Comparison of ENCODE assay signal across 5 worm cellular contexts in the genomic region with DNA sequence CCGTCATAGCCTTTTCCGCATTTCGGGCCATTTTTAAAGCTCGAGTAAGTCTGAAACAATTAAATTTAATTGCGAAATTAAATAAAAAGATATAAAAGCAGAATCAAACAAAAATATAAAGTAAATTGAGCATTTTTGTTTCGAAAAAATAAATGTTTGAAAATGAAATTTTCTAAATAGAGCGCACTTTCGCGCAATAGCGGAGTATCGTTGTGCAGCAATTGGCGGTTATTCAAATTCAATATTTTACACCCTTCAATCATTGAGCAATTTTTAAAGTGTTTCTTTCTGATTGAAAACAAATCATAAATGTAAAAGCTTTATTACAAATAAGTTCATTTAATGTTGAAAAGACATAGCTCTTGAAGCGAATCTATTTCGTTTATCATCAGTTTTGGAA.
TF ChIP-seq lines count a peak whose summit lies in the region.

A gene (minus strand): TSS at position 50 of the 400 bp plus-strand sequence.

TF ChIP-seq in whole organism, L1 larva, 84 proteins besides CTCF, POLR2A, EP300 and RAD21 (continues in another document):
- peak; percentile 37 to 75 (median 71) for TF ChIP-seq ceh-82 (tag; optimal IDR thresholded peaks at IDR 0.05; lab: Kevin White, UChicago)
- no peak for TF ChIP-seq pag-3 (tag; optimal IDR thresholded peaks at IDR 0.05; lab: Kevin White, UChicago; ENCODE audit: borderline replicate concordance, insufficient read depth)
- TF ChIP-seq lir-3 (tag; optimal IDR thresholded peaks at IDR 0.05; lab: Kevin White, UChicago; ENCODE audit: poor library complexity): peak; percentile 29
- TF ChIP-seq lin-15B (tag; optimal IDR thresholded peaks at IDR 0.05; lab: Kevin White, UChicago): peak; percentile 91
- TF ChIP-seq aha-1 (tag; optimal IDR thresholded peaks at IDR 0.05; lab: Kevin White, UChicago): no peak
- peak; percentile 65 for TF ChIP-seq nhr-85 (tag; lab: Kevin White, UChicago)
- TF ChIP-seq zag-1 (tag; optimal IDR thresholded peaks at IDR 0.05; lab: Kevin White, UChicago): no peak
- no peak for TF ChIP-seq tlp-1 (tag; optimal IDR thresholded peaks at IDR 0.05; lab: Kevin White, UChicago)
- TF ChIP-seq zip-4 (GFP tag; optimal IDR thresholded peaks at IDR 0.05; lab: Kevin White, UChicago): no peak
- no peak for TF ChIP-seq ztf-4 (tag; optimal IDR thresholded peaks at IDR 0.05; lab: Kevin White, UChicago)
- TF ChIP-seq hlh-17 (GFP tag; optimal IDR thresholded peaks at IDR 0.05; lab: Kevin White, UChicago; ENCODE audit: borderline replicate concordance): no peak
- TF ChIP-seq swsn-7 (tag; optimal IDR thresholded peaks at IDR 0.05; lab: Kevin White, UChicago): peak; percentile 66
- peak; percentile 23 for TF ChIP-seq jun-1 (tag; optimal IDR thresholded peaks at IDR 0.05; lab: Kevin White, UChicago)
- TF ChIP-seq lsy-2 (tag; optimal IDR thresholded peaks at IDR 0.05; lab: Kevin White, UChicago): peak; percentile 81 to 90
- peak; percentile 24 for TF ChIP-seq pax-3 (tag; optimal IDR thresholded peaks at IDR 0.05; lab: Kevin White, UChicago)
- TF ChIP-seq mdl-1 (tag; optimal IDR thresholded peaks at IDR 0.05; lab: Kevin White, UChicago): peak in 1 of 2 experiments; percentile 53
- no peak for TF ChIP-seq hlh-4 (tag; optimal IDR thresholded peaks at IDR 0.05; lab: Kevin White, UChicago)

TF ChIP-seq in whole organism, L3 larva, 47 proteins besides CTCF, POLR2A, EP300 and RAD21 (continues in another document):
- TF ChIP-seq ztf-11 (tag; optimal IDR thresholded peaks at IDR 0.05; lab: Kevin White, UChicago) (no peak), mml-1 (tag; optimal IDR thresholded peaks at IDR 0.05; lab: Kevin White, UChicago) (no peak), nhr-23 (tag; optimal IDR thresholded peaks at IDR 0.05; lab: Kevin White, UChicago) (no peak), fos-1 (tag; optimal IDR thresholded peaks at IDR 0.05; lab: Kevin White, UChicago) (no peak), mdl-1 (tag; optimal IDR thresholded peaks at IDR 0.05; lab: Kevin White, UChicago) (no peak), R02D3.7 (tag; optimal IDR thresholded peaks at IDR 0.05; lab: Kevin White, UChicago) (peak; percentile 29), pha-4 (tag; optimal IDR thresholded peaks at IDR 0.05; lab: Kevin White, UChicago) (peak; percentile 94), nhr-25 (tag; optimal IDR thresholded peaks at IDR 0.05; lab: Kevin White, UChicago) (peak; percentile 45), ztf-4 (tag; optimal IDR thresholded peaks at IDR 0.05; lab: Kevin White, UChicago) (no peak), elt-2 (tag; optimal IDR thresholded peaks at IDR 0.05; lab: Kevin White, UChicago) (peak; percentile 18), sea-2 (GFP tag; optimal IDR thresholded peaks at IDR 0.05; lab: Kevin White, UChicago) (no peak), pqm-1 (tag; optimal IDR thresholded peaks at IDR 0.05; lab: Kevin White, UChicago) (no peak), egl-27 (tag; optimal IDR thresholded peaks at IDR 0.05; lab: Kevin White, UChicago) (no peak), eor-1 (tag; optimal IDR thresholded peaks at IDR 0.05; lab: Kevin White, UChicago) (no peak), ZK546.5 (tag; optimal IDR thresholded peaks at IDR 0.05; lab: Kevin White, UChicago) (no peak), elt-1 (tag; optimal IDR thresholded peaks at IDR 0.05; lab: Kevin White, UChicago) (no peak), nhr-43 (tag; optimal IDR thresholded peaks at IDR 0.05; lab: Kevin White, UChicago; ENCODE audit: poor library complexity, severe bottlenecking) (peak; percentile 12), fkh-10 (GFP tag; optimal IDR thresholded peaks at IDR 0.05; lab: Kevin White, UChicago) (peak; percentile 22)

TF ChIP-seq in whole organism, early embryonic, 17 proteins besides CTCF, POLR2A, EP300 and RAD21:
- peak; percentile 23 for TF ChIP-seq F13C5.2 (tag; optimal IDR thresholded peaks at IDR 0.05; lab: Kevin White, UChicago)
- TF ChIP-seq pes-1 (GFP tag; IDR thresholded peaks at IDR 0.05; lab: Robert Waterston, UW): no peak
TF ChIP-seq in whole organism, early embryonic: peak in this region for 1.

TF ChIP-seq in whole organism, midembryonic, 9 proteins besides CTCF, POLR2A, EP300 and RAD21:
- TF ChIP-seq klf-2 (GFP tag; conservative IDR thresholded peaks at IDR 0.05; lab: Robert Waterston, UW): no peak
- no peak for TF ChIP-seq cog-1 (tag; optimal IDR thresholded peaks at IDR 0.05; lab: Kevin White, UChicago)
- peak; percentile 82 for TF ChIP-seq ztf-23 (GFP tag; IDR thresholded peaks at IDR 0.05; lab: Robert Waterston, UW)
- TF ChIP-seq ref-1 (GFP tag; conservative IDR thresholded peaks at IDR 0.05; lab: Robert Waterston, UW): no peak
- no peak for TF ChIP-seq flt-1 (GFP tag; IDR thresholded peaks at IDR 0.05; lab: Robert Waterston, UW)

TF ChIP-seq in whole organism, young adult, 124 proteins besides CTCF, POLR2A, EP300 and RAD21:
- TF ChIP-seq die-1 (tag; optimal IDR thresholded peaks at IDR 0.05; lab: Kevin White, UChicago): no peak
- TF ChIP-seq him-1 (tag; optimal IDR thresholded peaks at IDR 0.05; lab: Kevin White, UChicago): peak; percentile 13
- no peak for TF ChIP-seq repo-1 (tag; optimal IDR thresholded peaks at IDR 0.05; lab: Kevin White, UChicago)
- peak; percentile 79; the same call in 1 of the 2 replicates for TF ChIP-seq mcd-1 (GFP tag; IDR thresholded peaks at IDR 0.05; lab: Robert Waterston, UW)
- no peak for TF ChIP-seq cebp-1 (GFP tag; IDR thresholded peaks at IDR 0.05; lab: Robert Waterston, UW)
- TF ChIP-seq cebp-1 (tag; optimal IDR thresholded peaks at IDR 0.05; lab: Kevin White, UChicago): no peak
- TF ChIP-seq lin-35 (GFP tag; optimal IDR thresholded peaks at IDR 0.05; lab: Kevin White, UChicago): peak in 1 of 3 experiments; percentile 84
- TF ChIP-seq hsf-1 (GFP tag; IDR thresholded peaks at IDR 0.05; lab: Robert Waterston, UW): no peak
- no peak for TF ChIP-seq mes-4 (tag; optimal IDR thresholded peaks at IDR 0.05; lab: Kevin White, UChicago)
- TF ChIP-seq xnd-1 (tag; optimal IDR thresholded peaks at IDR 0.05; lab: Kevin White, UChicago): no peak
- no peak for TF ChIP-seq egl-18 (GFP tag; IDR thresholded peaks at IDR 0.05; lab: Robert Waterston, UW)
- TF ChIP-seq lir-1 (GFP tag; conservative IDR thresholded peaks at IDR 0.05; lab: Robert Waterston, UW): no peak
- TF ChIP-seq egrh-3 (GFP tag; IDR thresholded peaks at IDR 0.05; lab: Robert Waterston, UW): no peak
- no peak for TF ChIP-seq Y95B8A.8 (GFP tag; IDR thresholded peaks at IDR 0.05; lab: Robert Waterston, UW)
- TF ChIP-seq attf-5 (GFP tag; optimal IDR thresholded peaks at IDR 0.05; lab: Kevin White, UChicago): peak; percentile 85
- no peak for TF ChIP-seq rpc-1 (optimal IDR thresholded peaks at IDR 0.05; lab: Kevin White, UChicago)
- TF ChIP-seq rpc-1 (tag; optimal IDR thresholded peaks at IDR 0.05; lab: Kevin White, UChicago): no peak
- no peak for TF ChIP-seq rec-8 (tag; optimal IDR thresholded peaks at IDR 0.05; lab: Kevin White, UChicago)
- no peak for TF ChIP-seq lsl-1 (GFP tag; optimal IDR thresholded peaks at IDR 0.05; lab: Kevin White, UChicago)
- TF ChIP-seq ceh-27 (GFP tag; optimal IDR thresholded peaks at IDR 0.05; lab: Kevin White, UChicago): no peak
- TF ChIP-seq hmg-1.2 (GFP tag; IDR thresholded peaks at IDR 0.05; lab: Robert Waterston, UW): no peak
- no peak for TF ChIP-seq ZK185.1 (tag; optimal IDR thresholded peaks at IDR 0.05; lab: Kevin White, UChicago; ENCODE audit: poor library complexity, severe bottlenecking)
- no peak for TF ChIP-seq ets-4 (GFP tag; optimal IDR thresholded peaks at IDR 0.05; lab: Kevin White, UChicago)
- TF ChIP-seq pbrm-1 (GFP tag; IDR thresholded peaks at IDR 0.05; lab: Robert Waterston, UW): no peak
- TF ChIP-seq dpl-1 (GFP tag; optimal IDR thresholded peaks at IDR 0.05; lab: Kevin White, UChicago): peak; percentile 56
- TF ChIP-seq madf-6 (GFP tag; IDR thresholded peaks at IDR 0.05; lab: Robert Waterston, UW): no peak
- no peak for TF ChIP-seq B0261.1 (tag; optimal IDR thresholded peaks at IDR 0.05; lab: Kevin White, UChicago)
- TF ChIP-seq snpc-4 (GFP tag; optimal IDR thresholded peaks at IDR 0.05; lab: Kevin White, UChicago): no peak
- peak in 1 of 4 experiments; percentile 53 for TF ChIP-seq snpc-4 (tag; optimal IDR thresholded peaks at IDR 0.05; lab: Kevin White, UChicago)
- TF ChIP-seq lin-54 (GFP tag; optimal IDR thresholded peaks at IDR 0.05; lab: Kevin White, UChicago): peak; percentile 93
- TF ChIP-seq Y53G8AR.9 (GFP tag; conservative IDR thresholded peaks at IDR 0.05; lab: Robert Waterston, UW): no peak
- TF ChIP-seq K12H6.12 (tag; optimal IDR thresholded peaks at IDR 0.05; lab: Kevin White, UChicago): no peak
- TF ChIP-seq efl-1 (GFP tag; optimal IDR thresholded peaks at IDR 0.05; lab: Kevin White, UChicago): peak; percentile 81
- TF ChIP-seq tlf-1 (GFP tag; optimal IDR thresholded peaks at IDR 0.05; lab: Kevin White, UChicago): no peak
- TF ChIP-seq F49E8.2 (tag; optimal IDR thresholded peaks at IDR 0.05; lab: Kevin White, UChicago; ENCODE audit: insufficient read depth): no peak
- peak; percentile 92 for TF ChIP-seq attf-3 (GFP tag; conservative IDR thresholded peaks at IDR 0.05; lab: Robert Waterston, UW)
- no peak for TF ChIP-seq hlh-12 (tag; optimal IDR thresholded peaks at IDR 0.05; lab: Kevin White, UChicago)
- TF ChIP-seq F23B12.7 (tag; optimal IDR thresholded peaks at IDR 0.05; lab: Kevin White, UChicago; ENCODE audit: insufficient read depth): peak; percentile 50
- no peak for TF ChIP-seq unc-130 (GFP tag; optimal IDR thresholded peaks at IDR 0.05; lab: Kevin White, UChicago)
